Worm (Caenorhabditis elegans) whole organism, L2 larva: ENCODE results near the gene ZK1248.19.

Experiments
- R02D3.7 ChIP-seq: fragments of 150-350 bp; optimal IDR thresholded peaks from 2 replicates; lab custom pipeline; 2014; ENCODE audit warnings: missing biosample characterization, missing genetic modification characterization
- ZK546.5 ChIP-seq: sonication (generic microtip); optimal IDR thresholded peaks from 2 replicates; lab custom pipeline; 2017; ENCODE audit warnings: missing biosample characterization, missing genetic modification characterization
- ama-1 ChIP-seq: fragments of 150-350 bp; optimal IDR thresholded peaks from 2 replicates; lab custom pipeline; 2018; ENCODE audit warnings: inconsistent platforms
- blmp-1 ChIP-seq: sonication (generic microtip); optimal IDR thresholded peaks from 2 replicates; lab custom pipeline; 2017; ENCODE audit warnings: missing genetic modification characterization, mild to moderate bottlenecking, missing compliant biosample characterization, antibody characterized with exemption, moderate library complexity; ENCODE audit not compliant: insufficient read depth
- elt-3 ChIP-seq: sonication (generic microtip); optimal IDR thresholded peaks from 2 replicates; lab custom pipeline; 2017; ENCODE audit warnings: missing biosample characterization, missing genetic modification characterization
- lin-13 ChIP-seq: fragments of 150-350 bp; optimal IDR thresholded peaks from 2 replicates; lab custom pipeline; 2014; ENCODE audit warnings: missing biosample characterization, missing genetic modification reagents, missing genetic modification characterization
- lin-39 ChIP-seq: fragments of 150-350 bp; optimal IDR thresholded peaks from 2 replicates; lab custom pipeline; 2014; ENCODE audit warnings: missing biosample characterization, missing genetic modification reagents, missing genetic modification characterization
- nhr-129 ChIP-seq: fragments of 150-350 bp; optimal IDR thresholded peaks from 2 replicates; lab custom pipeline; 2014; ENCODE audit warnings: missing biosample characterization, missing genetic modification characterization
- nhr-237 ChIP-seq: fragments of 150-350 bp; optimal IDR thresholded peaks from 2 replicates; lab custom pipeline; 2014; ENCODE audit warnings: missing biosample characterization, missing genetic modification characterization
- nhr-25 ChIP-seq: fragments of 150-350 bp; sonication (generic microtip); optimal IDR thresholded peaks from 3 replicates; lab custom pipeline; 2014; ENCODE audit warnings: missing biosample characterization, missing genetic modification characterization
- sma-3 ChIP-seq: sonication (generic microtip); optimal IDR thresholded peaks from 2 replicates; lab custom pipeline; 2016; ENCODE audit warnings: missing genetic modification reagents, missing genetic modification characterization, missing compliant biosample characterization
- unc-62 ChIP-seq: fragments of 150-350 bp; optimal IDR thresholded peaks from 2 replicates; lab custom pipeline; 2014; ENCODE audit warnings: missing biosample characterization, missing genetic modification reagents, missing genetic modification characterization
- ztf-11 ChIP-seq: sonication (generic microtip); optimal IDR thresholded peaks from 2 replicates; lab custom pipeline; 2017; ENCODE audit warnings: missing biosample characterization, missing genetic modification characterization

- no peak for TF ChIP-seq nhr-129
- TF ChIP-seq lin-39 (tag; lab: Kevin White, UChicago), result no peak
- TF ChIP-seq blmp-1 (tag; lab: Kevin White, UChicago), result no peak
- no peak for TF ChIP-seq ztf-11 (tag; lab: Kevin White, UChicago)
- TF ChIP-seq sma-3 (GFP tag; lab: Kevin White, UChicago), result no peak
- no peak for TF ChIP-seq nhr-237 (tag; lab: Kevin White, UChicago)
- no peak for TF ChIP-seq R02D3.7 (tag; lab: Kevin White, UChicago)
- TF ChIP-seq ZK546.5 (tag; lab: Kevin White, UChicago), result no peak
- no peak for TF ChIP-seq ama-1 (lab: Kevin White, UChicago)
- no peak for TF ChIP-seq elt-3 (tag; lab: Kevin White, UChicago)
- TF ChIP-seq lin-13, result no peak
- no peak for TF ChIP-seq unc-62 (GFP tag; lab: Kevin White, UChicago)
- no peak for TF ChIP-seq nhr-25 (tag; lab: Kevin White, UChicago)
Measured at ce11 chrII:5806563-5806962, 32.7 kb downstream of the ZK1248.19 start.
